Worm (Caenorhabditis elegans) whole organism, young adult: Measurements from ENCODE around the gene Y50D4A.5.
A peak's percentile ranks its signal among the peaks of the same experiment; 100 is the strongest.

Experiments used
- B0035.1 ChIP-seq: sonication (generic microtip); optimal IDR thresholded peaks from 2 replicates; lab custom pipeline; 2016; ENCODE audit warnings: missing genetic modification characterization, mild to moderate bottlenecking, missing compliant biosample characterization, missing genotype, missing genetic modification reagents
- B0336.3 ChIP-seq: fragments of 200-800 bp; sonication (Bioruptor generic); IDR thresholded peaks from 2 replicates; pipeline ENCODE4 v1.3.6; 2022; ENCODE audit warnings: missing genetic modification characterization, missing compliant biosample characterization
- C06A6.2 ChIP-seq: fragments of 200-800 bp; sonication (Bioruptor generic); conservative IDR thresholded peaks from 2 replicates; pipeline ENCODE4 v1.3.6; 2022; ENCODE audit warnings: missing genetic modification characterization, missing compliant biosample characterization
- C17E4.6 ChIP-seq: fragments of 200-800 bp; sonication (Bioruptor generic); IDR thresholded peaks from 2 replicates; pipeline ENCODE4 v1.3.6; 2022; ENCODE audit warnings: missing genetic modification reagents, missing genetic modification characterization, missing compliant biosample characterization
- F10E7.11 ChIP-seq: sonication (generic microtip); optimal IDR thresholded peaks from 2 replicates; lab custom pipeline; 2017; ENCODE audit warnings: mild to moderate bottlenecking, missing genetic modification characterization, moderate library complexity, missing compliant biosample characterization
- F37B4.10 ChIP-seq: fragments of 200-800 bp; sonication (Bioruptor generic); IDR thresholded peaks from 2 replicates; pipeline ENCODE4 v1.3.6; 2022; ENCODE audit warnings: missing genetic modification characterization, missing compliant biosample characterization
- F55B11.4 ChIP-seq: sonication (generic microtip); optimal IDR thresholded peaks from 2 replicates; lab custom pipeline; 2016; ENCODE audit warnings: missing compliant biosample characterization, missing genetic modification characterization, borderline replicate concordance; ENCODE audit not compliant: insufficient read depth
- F57C9.4 ChIP-seq: sonication (generic microtip); optimal IDR thresholded peaks from 2 replicates; lab custom pipeline; 2017; ENCODE audit warnings: mild to moderate bottlenecking, missing genetic modification characterization, missing compliant biosample characterization
- K12H6.12 ChIP-seq: fragments of 200-800 bp; sonication (Bioruptor generic); optimal IDR thresholded peaks from 2 replicates; lab custom pipeline; 2018; ENCODE audit warnings: mild to moderate bottlenecking, missing genetic modification characterization, missing compliant biosample characterization
- Y53F4B.3 ChIP-seq: fragments of 200-800 bp; sonication (Bioruptor generic); IDR thresholded peaks from 2 replicates; pipeline ENCODE4 v1.3.6; 2022; ENCODE audit warnings: missing genetic modification reagents, missing genetic modification characterization, missing compliant biosample characterization
- attf-6 ChIP-seq: fragments of 200-800 bp; sonication (Bioruptor generic); IDR thresholded peaks from 2 replicates; pipeline ENCODE4 v1.3.6; 2022; ENCODE audit warnings: missing genetic modification reagents, missing genetic modification characterization, missing compliant biosample characterization
- ceh-40 ChIP-seq: fragments of 200-800 bp; sonication (Bioruptor generic); IDR thresholded peaks from 2 replicates; pipeline ENCODE4 v1.3.6; 2022; ENCODE audit warnings: missing genetic modification characterization, missing compliant biosample characterization
- him-1 ChIP-seq: sonication (generic microtip); optimal IDR thresholded peaks from 2 replicates; lab custom pipeline; 2016; ENCODE audit warnings: missing genotype, missing genetic modification reagents, missing genetic modification characterization, missing compliant biosample characterization
- hlh-12 ChIP-seq: sonication (generic microtip); optimal IDR thresholded peaks from 2 replicates; lab custom pipeline; 2016; ENCODE audit warnings: missing genetic modification characterization, missing compliant biosample characterization
- hsf-1 ChIP-seq: fragments of 200-800 bp; sonication (Bioruptor generic); IDR thresholded peaks from 2 replicates; pipeline ENCODE4 v1.3.6; 2022; ENCODE audit warnings: missing genetic modification reagents, missing genetic modification characterization, missing compliant biosample characterization
- lin-35 ChIP-seq, 3 experiments: fragments of 150-350 bp in 2 of 3; sonication (generic microtip) in 1 of 3; optimal IDR thresholded peaks; 2 replicates each; lab custom pipeline; 2014 to 2018; ENCODE audit warnings: missing biosample characterization in 3 of 3, missing genetic modification characterization in 3 of 3, missing genetic modification reagents in 3 of 3
- lin-40 ChIP-seq: sonication (generic microtip); optimal IDR thresholded peaks from 2 replicates; lab custom pipeline; 2016; ENCODE audit warnings: missing genetic modification characterization, mild to moderate bottlenecking, missing compliant biosample characterization, missing genotype, missing genetic modification reagents
- lir-1 ChIP-seq: fragments of 200-800 bp; sonication (Bioruptor generic); conservative IDR thresholded peaks from 2 replicates; pipeline ENCODE4 v1.3.6; 2022; ENCODE audit warnings: missing genetic modification reagents, missing genetic modification characterization, missing compliant biosample characterization
- lsl-1 ChIP-seq: fragments of 200-800 bp; sonication (Bioruptor generic); optimal IDR thresholded peaks from 2 replicates; lab custom pipeline; 2018; ENCODE audit warnings: mild to moderate bottlenecking, missing genetic modification characterization, moderate library complexity, missing compliant biosample characterization
- madf-10 ChIP-seq: sonication (generic microtip); optimal IDR thresholded peaks from 2 replicates; lab custom pipeline; 2016; ENCODE audit warnings: mild to moderate bottlenecking, missing genetic modification characterization, missing compliant biosample characterization
- nhr-120 ChIP-seq: fragments of 200-800 bp; sonication (Bioruptor generic); IDR thresholded peaks from 2 replicates; pipeline ENCODE4 v1.3.6; 2022; ENCODE audit warnings: missing genetic modification characterization, missing compliant biosample characterization
- nhr-27 ChIP-seq: fragments of 200-800 bp; sonication (Bioruptor generic); optimal IDR thresholded peaks from 2 replicates; lab custom pipeline; 2018; ENCODE audit warnings: mild to moderate bottlenecking, missing genetic modification characterization, moderate library complexity, missing compliant biosample characterization
- rcor-1 ChIP-seq: fragments of 200-800 bp; sonication (Bioruptor generic); IDR thresholded peaks from 2 replicates; pipeline ENCODE4 v1.3.6; 2022; ENCODE audit warnings: missing genetic modification reagents, missing genetic modification characterization, missing compliant biosample characterization
- rpc-1 ChIP-seq, 2 experiments: fragments of 150-350 bp in 1 of 2; sonication (generic microtip) in 1 of 2; optimal IDR thresholded peaks; 2 replicates each; lab custom pipeline; 2014 to 2018; ENCODE audit warnings: missing biosample characterization in 1 of 2, missing genetic modification characterization in 1 of 2, missing genetic modification reagents in 1 of 2, missing genotype in 1 of 2
- tbp1 ChIP-seq: fragments of 200-800 bp; sonication (Bioruptor generic); optimal IDR thresholded peaks from 2 replicates; lab custom pipeline; 2018; ENCODE audit warnings: mild to moderate bottlenecking, missing genetic modification characterization, missing compliant biosample characterization
- zfh-2 ChIP-seq: fragments of 200-800 bp; sonication (Bioruptor generic); conservative IDR thresholded peaks from 2 replicates; pipeline ENCODE4 v1.3.6; 2022; ENCODE audit warnings: missing genetic modification reagents, missing genetic modification characterization, missing compliant biosample characterization
- ztf-18 ChIP-seq: sonication (generic microtip); optimal IDR thresholded peaks from 2 replicates; lab custom pipeline; 2016; ENCODE audit warnings: missing genotype, mild to moderate bottlenecking, missing genetic modification characterization, missing compliant biosample characterization

Gene Y50D4A.5

DNA sequence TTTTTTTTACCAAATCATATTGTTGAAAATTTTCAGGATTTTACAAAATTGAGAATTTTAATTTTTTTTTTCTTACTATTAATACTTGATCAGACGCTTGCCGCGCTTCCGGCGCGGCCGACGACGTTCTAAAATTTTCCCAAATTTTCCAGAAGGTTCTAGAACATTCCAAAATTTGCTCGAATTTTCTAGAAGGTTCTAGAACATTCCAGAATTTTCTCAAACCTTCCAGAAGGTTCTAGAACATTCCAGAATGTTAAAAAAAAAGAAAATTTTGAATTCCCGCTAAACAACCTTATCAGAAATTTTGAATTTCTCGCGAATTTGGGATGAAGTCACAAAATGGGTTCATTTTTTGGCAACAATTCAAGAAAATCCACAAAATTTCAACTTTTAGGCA, 19.1 kb downstream of the Y50D4A.5 start:
- no peak for TF ChIP-seq nhr-27
- TF ChIP-seq hsf-1 (GFP tag; lab: Robert Waterston, UW), result peak; percentile 94
- TF ChIP-seq rpc-1 (optimal IDR thresholded peaks at IDR 0.05; lab: Kevin White, UChicago), result peak; percentile 0
- no peak for TF ChIP-seq rpc-1 (tag; optimal IDR thresholded peaks at IDR 0.05; lab: Kevin White, UChicago)
- TF ChIP-seq, all 124 proteins: peak for 2

DNA sequence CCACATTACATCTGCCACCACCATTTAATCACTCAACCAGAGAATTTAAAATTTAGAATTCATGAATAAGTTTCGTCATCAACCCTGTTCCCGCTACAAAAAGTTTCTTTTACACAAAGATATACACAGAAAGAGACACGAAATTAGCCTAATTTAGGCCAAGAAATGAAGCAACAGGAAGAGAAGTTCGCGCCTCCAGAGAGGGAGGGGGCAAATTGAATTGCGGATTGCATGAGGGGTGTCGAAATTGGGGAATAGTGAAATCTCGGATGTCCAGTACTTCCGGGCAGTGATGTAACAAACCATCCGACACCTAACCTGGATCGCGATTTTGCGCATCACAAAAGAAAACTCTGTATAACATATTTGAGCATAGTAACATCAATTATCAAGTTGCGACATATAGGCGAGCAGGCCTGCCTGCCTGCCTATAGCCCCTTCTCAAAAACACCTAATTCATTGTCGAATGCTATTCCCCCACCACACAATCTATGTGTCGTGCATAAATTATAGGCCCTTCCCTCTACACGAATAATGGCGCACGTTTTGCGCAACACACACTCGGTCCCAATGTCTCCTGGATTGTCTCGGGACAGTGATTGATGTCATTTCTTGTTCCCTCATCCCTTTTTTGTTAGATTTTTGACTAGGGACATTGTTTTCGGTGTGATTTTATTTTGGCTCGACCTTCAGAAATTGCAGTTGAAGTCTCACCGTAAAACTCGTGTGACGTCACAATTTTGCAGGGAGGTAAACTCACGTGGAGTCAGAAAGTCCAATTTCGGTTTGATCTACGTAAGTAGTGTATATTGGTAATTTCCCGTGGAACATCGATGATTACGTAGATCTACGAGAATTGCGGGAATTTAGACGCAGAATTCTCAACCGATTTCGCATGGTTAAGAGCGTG, 20.9 kb downstream of the Y50D4A.5 start:
- no peak for TF ChIP-seq attf-6 (GFP tag; lab: Robert Waterston, UW)
- TF ChIP-seq him-1 (tag; lab: Kevin White, UChicago), result no peak
- TF ChIP-seq lin-35 (GFP tag; optimal IDR thresholded peaks at IDR 0.05; lab: Kevin White, UChicago), result no peak
- TF ChIP-seq C17E4.6 (GFP tag; lab: Robert Waterston, UW), result no peak
- TF ChIP-seq F10E7.11 (tag; lab: Kevin White, UChicago), result no peak
- TF ChIP-seq F37B4.10 (GFP tag; lab: Robert Waterston, UW), result no peak
- no peak for TF ChIP-seq ztf-18 (tag; lab: Kevin White, UChicago)
- no peak for TF ChIP-seq madf-10 (tag; lab: Kevin White, UChicago)
- no peak for TF ChIP-seq F55B11.4 (tag; lab: Kevin White, UChicago)
- TF ChIP-seq tbp1 (GFP tag; lab: Kevin White, UChicago), result no peak
- TF ChIP-seq B0336.3 (GFP tag; lab: Robert Waterston, UW), result no peak
- no peak for TF ChIP-seq K12H6.12 (tag; lab: Kevin White, UChicago)
- TF ChIP-seq lin-40 (tag; lab: Kevin White, UChicago), result no peak
- TF ChIP-seq hlh-12 (tag; lab: Kevin White, UChicago), result no peak
- no peak for TF ChIP-seq Y53F4B.3 (GFP tag; lab: Robert Waterston, UW)
- no peak for TF ChIP-seq ceh-40 (GFP tag; lab: Robert Waterston, UW)

DNA sequence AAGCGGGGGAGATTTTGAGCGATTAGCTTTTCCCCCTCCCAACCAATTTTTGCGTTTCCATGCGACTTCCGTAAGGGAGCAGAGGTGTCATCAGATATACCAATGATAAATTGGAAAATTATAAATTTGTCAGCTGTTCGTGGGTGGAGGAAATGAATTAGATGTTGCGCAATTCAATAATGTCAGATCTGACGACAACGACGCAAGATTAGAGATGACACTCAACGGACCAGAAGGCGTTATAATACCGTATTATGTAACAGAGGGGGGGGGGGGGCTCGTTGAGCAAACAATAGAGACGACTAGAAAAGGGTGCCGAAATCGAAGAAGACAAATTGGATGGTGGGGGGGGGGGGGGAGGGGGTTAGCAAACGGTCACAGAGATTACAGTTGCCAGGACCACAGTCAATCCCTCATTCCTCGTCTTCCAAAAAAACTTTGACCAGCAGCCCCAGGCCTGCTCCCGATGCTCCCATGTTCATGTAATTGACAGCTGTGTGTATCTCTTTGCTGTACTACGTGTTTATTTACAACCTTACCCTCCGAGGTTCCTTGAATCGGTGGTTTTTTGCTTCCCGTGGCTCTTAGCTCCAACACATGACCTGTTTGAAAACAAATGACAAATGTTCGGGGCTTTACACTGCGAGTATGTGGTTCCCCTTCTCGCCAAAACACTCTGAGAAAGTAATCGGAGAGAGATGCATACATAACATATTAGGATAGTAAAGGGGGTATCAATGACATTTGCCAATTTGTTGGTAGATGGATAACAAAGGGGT, 22.0 kb downstream of the Y50D4A.5 start:
- TF ChIP-seq zfh-2, result peak; percentile 57; the same call in 1 of the 2 replicates
- no peak for TF ChIP-seq lsl-1 (GFP tag; lab: Kevin White, UChicago)

DNA sequence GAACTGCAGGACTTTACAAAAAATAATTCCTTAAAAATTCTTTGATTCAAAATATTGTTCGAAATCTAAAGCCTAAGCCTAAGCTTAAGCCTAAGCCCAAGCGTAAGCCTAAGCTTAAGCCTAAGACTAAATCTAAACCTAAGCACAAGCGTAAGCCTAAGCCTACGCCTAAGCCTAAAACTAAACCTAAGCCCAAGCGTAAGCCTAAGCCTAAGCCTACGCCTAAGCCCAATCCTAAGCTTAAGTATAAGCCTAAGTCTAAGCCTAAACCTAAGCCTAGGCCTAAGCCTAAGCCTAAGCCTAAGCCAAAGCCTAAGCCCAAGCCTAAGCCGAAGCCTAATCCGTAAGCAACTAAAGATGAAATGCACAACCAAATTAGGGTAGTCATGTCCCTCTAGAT, 23.4 kb downstream of the Y50D4A.5 start:
- peak; percentile 22; the same call in 1 of the 2 replicates for TF ChIP-seq rcor-1 (GFP tag; lab: Robert Waterston, UW)
- no peak for TF ChIP-seq F55B11.4 (tag; lab: Kevin White, UChicago)

DNA sequence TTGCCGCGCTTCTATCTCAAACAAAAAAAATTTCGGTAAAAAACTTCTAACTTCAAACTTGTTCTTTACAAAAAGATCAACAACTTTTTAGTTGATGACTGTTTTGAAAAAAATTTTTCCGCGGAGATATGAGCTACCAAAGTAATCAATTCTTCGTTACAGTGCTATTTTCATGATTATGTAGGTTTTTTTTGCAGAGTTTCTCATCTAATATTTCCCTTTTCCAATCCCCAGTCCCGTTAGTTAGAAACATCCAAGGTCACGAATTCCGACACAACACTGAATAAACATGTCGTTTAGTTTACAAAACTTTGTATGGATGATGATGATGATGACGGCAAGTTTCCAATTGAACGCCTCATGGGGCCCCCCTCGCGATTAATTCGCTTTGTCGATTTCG, 25.5 kb downstream of the Y50D4A.5 start:
- TF ChIP-seq B0035.1 (tag; lab: Kevin White, UChicago), result no peak
- TF ChIP-seq F37B4.10 (GFP tag; lab: Robert Waterston, UW), result no peak
- TF ChIP-seq F57C9.4 (tag; lab: Kevin White, UChicago), result no peak
- no peak for TF ChIP-seq C17E4.6 (GFP tag; lab: Robert Waterston, UW)
- TF ChIP-seq nhr-120 (GFP tag; lab: Robert Waterston, UW), result no peak
- TF ChIP-seq C06A6.2, result no peak
- no peak for TF ChIP-seq lir-1 (GFP tag; lab: Robert Waterston, UW)
